Fruit fly (Drosophila melanogaster) whole organism, prepupa: ENCODE data around the gene Tsf2.
A peak's percentile ranks its signal among the peaks of the same experiment; 100 is the strongest.

Experiments
- Blimp-1 ChIP-seq: fragments of 200-800 bp; sonication (Bioruptor generic); optimal IDR thresholded peaks from 3 replicates; lab custom pipeline; 2017; ENCODE audit warnings: missing biosample characterization, missing genetic modification characterization, mild to moderate bottlenecking, moderate library complexity, missing genetic modification reagents
- CG10631 ChIP-seq: fragments of 200-800 bp; sonication (Bioruptor generic); optimal IDR thresholded peaks from 2 replicates; lab custom pipeline; 2016; ENCODE audit warnings: missing biosample characterization, missing genetic modification characterization
- CG11294 ChIP-seq: fragments of 200-800 bp; sonication (Bioruptor generic); IDR thresholded peaks from 2 replicates; pipeline ENCODE4 v1.3.6; 2022; ENCODE audit warnings: missing biosample characterization, missing genetic modification characterization
- CG11762 ChIP-seq: fragments of 200-800 bp; sonication (Bioruptor generic); optimal IDR thresholded peaks from 3 replicates; lab custom pipeline; 2016; ENCODE audit warnings: missing biosample characterization, missing genetic modification characterization; ENCODE audit not compliant: insufficient read depth
- CG11902 ChIP-seq: fragments of 200-800 bp; sonication (Bioruptor generic); optimal IDR thresholded peaks from 3 replicates; lab custom pipeline; 2016; ENCODE audit warnings: missing biosample characterization, missing genetic modification characterization
- CG15336 ChIP-seq: fragments of 200-800 bp; sonication (Bioruptor generic); IDR thresholded peaks from 2 replicates; pipeline ENCODE4 v1.3.6; 2022; ENCODE audit warnings: missing biosample characterization, missing genetic modification characterization
- CG1621 ChIP-seq: fragments of 200-800 bp; sonication (Bioruptor generic); optimal IDR thresholded peaks from 3 replicates; lab custom pipeline; 2018; ENCODE audit warnings: missing biosample characterization, mild to moderate bottlenecking, missing genetic modification characterization
- CG16779 ChIP-seq: fragments of 200-800 bp; sonication (Bioruptor generic); optimal IDR thresholded peaks from 3 replicates; lab custom pipeline; 2017; ENCODE audit warnings: missing biosample characterization, mild to moderate bottlenecking, missing genetic modification characterization
- CG31627 ChIP-seq: fragments of 200-800 bp; sonication (Bioruptor generic); optimal IDR thresholded peaks from 3 replicates; lab custom pipeline; 2016; ENCODE audit warnings: missing biosample characterization, missing genetic modification characterization
- CG32006 ChIP-seq: fragments of 200-800 bp; sonication (Bioruptor generic); optimal IDR thresholded peaks from 3 replicates; lab custom pipeline; 2017; ENCODE audit warnings: missing biosample characterization, mild to moderate bottlenecking, missing genetic modification characterization
- CG34406 ChIP-seq: fragments of 200-800 bp; sonication (Bioruptor generic); optimal IDR thresholded peaks from 3 replicates; lab custom pipeline; 2016; ENCODE audit warnings: missing biosample characterization, missing genetic modification characterization
- CG3919 ChIP-seq: fragments of 200-800 bp; sonication (Bioruptor generic); optimal IDR thresholded peaks from 3 replicates; lab custom pipeline; 2016; ENCODE audit warnings: missing biosample characterization, missing genetic modification characterization
- CG4318 ChIP-seq: fragments of 200-800 bp; sonication (Bioruptor generic); optimal IDR thresholded peaks from 3 replicates; lab custom pipeline; 2017; ENCODE audit warnings: missing biosample characterization, mild to moderate bottlenecking, missing genetic modification characterization
- CG6163 ChIP-seq: fragments of 200-800 bp; sonication (Bioruptor generic); IDR thresholded peaks from 3 replicates; pipeline ENCODE4 v1.3.6; 2022; ENCODE audit warnings: missing biosample characterization, missing genetic modification characterization
- CG6854 ChIP-seq: fragments of 200-800 bp; sonication (Bioruptor generic); optimal IDR thresholded peaks from 2 replicates; lab custom pipeline; 2017; ENCODE audit warnings: missing biosample characterization, mild to moderate bottlenecking, missing genetic modification characterization
- CG7368 ChIP-seq: fragments of 200-800 bp; sonication (Bioruptor generic); optimal IDR thresholded peaks from 3 replicates; lab custom pipeline; 2016; ENCODE audit warnings: missing biosample characterization, missing genetic modification characterization
- CG8119 ChIP-seq: fragments of 200-800 bp; sonication (Bioruptor generic); IDR thresholded peaks from 3 replicates; pipeline ENCODE4 v1.3.6; 2022; ENCODE audit warnings: missing biosample characterization, missing genetic modification characterization
- CG8319 ChIP-seq: fragments of 200-800 bp; sonication (Bioruptor generic); optimal IDR thresholded peaks from 3 replicates; lab custom pipeline; 2016; ENCODE audit warnings: missing biosample characterization, missing genetic modification characterization
- CG9139 ChIP-seq: fragments of 200-800 bp; sonication (Bioruptor generic); optimal IDR thresholded peaks from 3 replicates; lab custom pipeline; 2017; ENCODE audit warnings: missing biosample characterization, mild to moderate bottlenecking, missing genetic modification characterization
- Eip75B ChIP-seq: fragments of 200-800 bp; sonication (Bioruptor generic); optimal IDR thresholded peaks from 3 replicates; lab custom pipeline; 2016; ENCODE audit warnings: missing biosample characterization, missing genetic modification characterization
- Eip78C ChIP-seq: fragments of 200-800 bp; sonication (Bioruptor generic); peaks from one replicate; lab custom pipeline; 2016; ENCODE audit warnings: missing biosample characterization, missing genetic modification characterization
- Eip93F ChIP-seq: fragments of 200-800 bp; sonication (Bioruptor generic); optimal IDR thresholded peaks from 2 replicates; lab custom pipeline; 2016; ENCODE audit warnings: missing biosample characterization, mild to moderate bottlenecking, missing genetic modification characterization
- Ets21C ChIP-seq: fragments of 200-800 bp; sonication (Bioruptor generic); optimal IDR thresholded peaks from 3 replicates; lab custom pipeline; 2016; ENCODE audit warnings: missing biosample characterization, missing genetic modification characterization
- Ets96B ChIP-seq: fragments of 200-800 bp; optimal IDR thresholded peaks from 2 replicates; lab custom pipeline; 2019; ENCODE audit warnings: missing biosample characterization, mild to moderate bottlenecking, missing genetic modification characterization, moderate library complexity
- Gug ChIP-seq: fragments of 200-800 bp; sonication (Bioruptor generic); IDR thresholded peaks from 2 replicates; pipeline ENCODE4 v1.3.6; 2022; ENCODE audit warnings: missing biosample characterization, missing genetic modification characterization
- Hr38 ChIP-seq: sonication (Bioruptor generic); optimal IDR thresholded peaks from 2 replicates; lab custom pipeline; 2016; ENCODE audit warnings: missing biosample characterization, missing genetic modification characterization
- Hr39 ChIP-seq: fragments of 200-800 bp; sonication (Bioruptor generic); optimal IDR thresholded peaks from 2 replicates; lab custom pipeline; 2016; ENCODE audit warnings: missing biosample characterization, missing genetic modification characterization
- Met ChIP-seq: fragments of 200-800 bp; sonication (Bioruptor generic); optimal IDR thresholded peaks from 3 replicates; lab custom pipeline; 2016; ENCODE audit warnings: missing biosample characterization, missing genetic modification characterization
- OdsH ChIP-seq: fragments of 200-800 bp; sonication (Bioruptor generic); optimal IDR thresholded peaks from 3 replicates; lab custom pipeline; 2016; ENCODE audit warnings: missing biosample characterization, missing genetic modification characterization
- Sox102F ChIP-seq: fragments of 200-800 bp; sonication (Bioruptor generic); optimal IDR thresholded peaks from 2 replicates; lab custom pipeline; 2016; ENCODE audit warnings: missing biosample characterization, mild to moderate bottlenecking, missing genetic modification characterization
- Sox14 ChIP-seq: fragments of 200-800 bp; sonication (Bioruptor generic); optimal IDR thresholded peaks from 3 replicates; lab custom pipeline; 2016; ENCODE audit warnings: missing biosample characterization, missing genetic modification characterization
- Sox15 ChIP-seq: fragments of 200-800 bp; sonication (Bioruptor generic); optimal IDR thresholded peaks from 3 replicates; lab custom pipeline; 2016; ENCODE audit warnings: missing biosample characterization, missing genetic modification characterization
- achi ChIP-seq: fragments of 200-800 bp; sonication (Bioruptor generic); optimal IDR thresholded peaks from 3 replicates; lab custom pipeline; 2016; ENCODE audit warnings: missing biosample characterization, missing genetic modification characterization
- acj6 ChIP-seq: fragments of 200-800 bp; sonication (Bioruptor generic); optimal IDR thresholded peaks from 3 replicates; lab custom pipeline; 2016; ENCODE audit warnings: missing biosample characterization, missing genetic modification characterization
- eg ChIP-seq: fragments of 200-800 bp; sonication (Bioruptor generic); IDR thresholded peaks from 3 replicates; pipeline ENCODE4 v1.3.6; 2022; ENCODE audit warnings: missing biosample characterization, missing genetic modification characterization
- esn ChIP-seq: fragments of 200-800 bp; sonication (Bioruptor generic); optimal IDR thresholded peaks from 2 replicates; lab custom pipeline; 2016; ENCODE audit warnings: missing biosample characterization, mild to moderate bottlenecking, missing genetic modification characterization, moderate library complexity
- fd85E ChIP-seq: fragments of 200-800 bp; sonication (Bioruptor generic); optimal IDR thresholded peaks from 3 replicates; lab custom pipeline; 2016; ENCODE audit warnings: missing biosample characterization, missing genetic modification characterization
- fkh ChIP-seq: fragments of 200-800 bp; sonication (Bioruptor generic); optimal IDR thresholded peaks from 3 replicates; lab custom pipeline; 2017; ENCODE audit warnings: missing biosample characterization, mild to moderate bottlenecking, missing genetic modification characterization, moderate library complexity
- lz ChIP-seq: fragments of 200-800 bp; sonication (Bioruptor generic); optimal IDR thresholded peaks from 3 replicates; lab custom pipeline; 2016; ENCODE audit warnings: missing biosample characterization, missing genetic modification characterization
- net ChIP-seq: fragments of 200-800 bp; sonication (Bioruptor generic); optimal IDR thresholded peaks from 3 replicates; lab custom pipeline; 2016; ENCODE audit warnings: missing biosample characterization, missing genetic modification characterization
- pdm3 ChIP-seq: fragments of 200-800 bp; sonication (Bioruptor generic); optimal IDR thresholded peaks from 3 replicates; lab custom pipeline; 2016; ENCODE audit warnings: missing biosample characterization, missing genetic modification characterization
- salr ChIP-seq, 2 experiments: fragments of 200-800 bp; sonication (Bioruptor generic); optimal IDR thresholded peaks; 3 replicates each; lab custom pipeline; 2016 to 2018; ENCODE audit warnings: missing biosample characterization in 2 of 2, missing genetic modification characterization in 2 of 2, mild to moderate bottlenecking in 1 of 2
- spab ChIP-seq: fragments of 200-800 bp; sonication (Bioruptor generic); optimal IDR thresholded peaks from 2 replicates; lab custom pipeline; 2017; ENCODE audit warnings: missing biosample characterization, mild to moderate bottlenecking, missing genetic modification characterization, missing genetic modification reagents
- ss ChIP-seq, 2 experiments: fragments of 200-800 bp; sonication (Bioruptor generic); optimal IDR thresholded peaks; 2 replicates in 1 of 2; 3 replicates in 1 of 2; lab custom pipeline; 2017 to 2018; ENCODE audit warnings: mild to moderate bottlenecking in 2 of 2, missing biosample characterization in 2 of 2, missing genetic modification characterization in 2 of 2, moderate library complexity in 1 of 2
- svp ChIP-seq: fragments of 200-800 bp; sonication (Bioruptor generic); peaks from one replicate; lab custom pipeline; 2016; ENCODE audit warnings: missing biosample characterization, missing genetic modification characterization
- topi ChIP-seq: fragments of 200-800 bp; sonication (Bioruptor generic); optimal IDR thresholded peaks from 3 replicates; lab custom pipeline; 2016; ENCODE audit warnings: missing biosample characterization, missing genetic modification characterization
- vri ChIP-seq: fragments of 200-800 bp; sonication (Bioruptor generic); optimal IDR thresholded peaks from 3 replicates; lab custom pipeline; 2016; ENCODE audit warnings: missing biosample characterization, mild to moderate bottlenecking, missing genetic modification characterization

The Tsf2 gene

dm6 chr3L:12529431-12530007, 4.0 kb downstream of the Tsf2 start (continued):
- peak in 1 of 2 experiments; percentile 63 for TF ChIP-seq salr (GFP tag; optimal IDR thresholded peaks at IDR 0.05; lab: Kevin White, UChicago)
- TF ChIP-seq OdsH (GFP tag; lab: Kevin White, UChicago), result peak; percentile 72
- peak; percentile 9 for TF ChIP-seq CG6854 (GFP tag; lab: Kevin White, UChicago)
- peak; percentile 74 for TF ChIP-seq Met
- peak; percentile 71 for TF ChIP-seq vri (GFP tag; lab: Kevin White, UChicago)
- peak; percentile 48 for TF ChIP-seq CG7368 (GFP tag; lab: Kevin White, UChicago)
- TF ChIP-seq Gug (GFP tag; lab: Robert Waterston, UW), result peak; percentile 51
- TF ChIP-seq Hr38 (GFP tag; lab: Kevin White, UChicago), result no peak
- peak; percentile 76 for TF ChIP-seq CG6163 (GFP tag; lab: Robert Waterston, UW)
- no peak for TF ChIP-seq fd85E (GFP tag; lab: Kevin White, UChicago)
- peak; percentile 60 for TF ChIP-seq CG15336 (GFP tag; lab: Robert Waterston, UW)
- TF ChIP-seq Blimp-1 (GFP tag; lab: Kevin White, UChicago), result no peak
- peak; percentile 73 for TF ChIP-seq CG31627 (GFP tag; lab: Kevin White, UChicago)
- TF ChIP-seq svp (GFP tag; lab: Kevin White, UChicago), result no peak
- TF ChIP-seq CG1621, result no peak
- TF ChIP-seq CG9139 (GFP tag; lab: Kevin White, UChicago), result no peak
- TF ChIP-seq CG3919 (GFP tag; lab: Kevin White, UChicago), result peak; percentile 67

dm6 chr3L:12526433-12527113, 7.0 kb downstream of the Tsf2 start, which contains the start of gene eIF2beta:
Gene eIF2beta, minus strand, starts transcription at chr3L:12526731.
- TF ChIP-seq Sox15 (GFP tag; lab: Kevin White, UChicago) (no peak), spab (GFP tag; lab: Kevin White, UChicago) (no peak), Gug (GFP tag; lab: Robert Waterston, UW) (no peak), CG1621 (peak; percentile 1), Sox14 (GFP tag; lab: Kevin White, UChicago) (peak; percentile 18), CG16779 (tag; lab: Kevin White, UChicago) (no peak), CG4318 (GFP tag; lab: Kevin White, UChicago) (no peak), fkh (GFP tag; lab: Kevin White, UChicago) (peak; percentile 88), topi (peak; percentile 49), CG11294 (GFP tag; lab: Robert Waterston, UW) (no peak), pdm3 (GFP tag; lab: Kevin White, UChicago) (peak; percentile 65), esn (GFP tag; lab: Kevin White, UChicago) (peak; percentile 71), Eip78C (GFP tag; lab: Kevin White, UChicago) (peak; percentile 52), fd85E (GFP tag; lab: Kevin White, UChicago) (no peak), CG32006 (GFP tag; lab: Kevin White, UChicago) (no peak), CG7368 (GFP tag; lab: Kevin White, UChicago) (peak; percentile 6), eg (GFP tag; lab: Robert Waterston, UW) (no peak), achi (GFP tag; lab: Kevin White, UChicago) (peak; percentile 89), Blimp-1 (GFP tag; lab: Kevin White, UChicago) (no peak), CG34406 (GFP tag; lab: Kevin White, UChicago) (peak; percentile 14), net (GFP tag; lab: Kevin White, UChicago) (peak; percentile 62), Hr39 (GFP tag; lab: Kevin White, UChicago) (peak; percentile 31), CG11902 (GFP tag; lab: Kevin White, UChicago) (no peak), acj6 (GFP tag; lab: Kevin White, UChicago) (peak; percentile 48), Eip93F (GFP tag; lab: Kevin White, UChicago) (no peak), Eip75B (GFP tag; lab: Kevin White, UChicago) (peak; percentile 16), lz (GFP tag; lab: Kevin White, UChicago) (peak; percentile 11), Hr38 (GFP tag; lab: Kevin White, UChicago) (no peak), Ets96B (tag; lab: Kevin White, UChicago) (no peak), CG8319 (GFP tag; lab: Kevin White, UChicago) (no peak), ss (GFP tag; optimal IDR thresholded peaks at IDR 0.05; lab: Kevin White, UChicago) (no peak), Ets21C (GFP tag; lab: Kevin White, UChicago) (no peak), Sox102F (GFP tag; lab: Kevin White, UChicago) (peak; percentile 75), Met (peak; percentile 74), CG10631 (GFP tag; lab: Kevin White, UChicago) (no peak), OdsH (GFP tag; lab: Kevin White, UChicago) (peak; percentile 41), vri (GFP tag; lab: Kevin White, UChicago) (peak; percentile 44), CG11762 (GFP tag; lab: Kevin White, UChicago) (peak; percentile 15), CG8119 (GFP tag; lab: Robert Waterston, UW) (no peak)
